Worm (Caenorhabditis elegans) whole organism, L3 larva: ENCODE data around the gene Y9C2UA.1.

Experiments used
- R02D3.7 ChIP-seq: fragments of 150-350 bp; optimal IDR thresholded peaks from 2 replicates; lab custom pipeline; 2014; ENCODE audit warnings: missing biosample characterization, missing genetic modification characterization
- ZK546.5 ChIP-seq: sonication (generic microtip); optimal IDR thresholded peaks from 2 replicates; lab custom pipeline; 2017; ENCODE audit warnings: missing biosample characterization, missing genetic modification characterization
- aly-2 ChIP-seq: fragments of 150-350 bp; optimal IDR thresholded peaks from 2 replicates; lab custom pipeline; 2014; ENCODE audit warnings: missing biosample characterization, missing genetic modification characterization
- ceh-16 ChIP-seq: sonication (generic microtip); optimal IDR thresholded peaks from 2 replicates; lab custom pipeline; 2017; ENCODE audit warnings: missing biosample characterization, missing genetic modification characterization
- ceh-28 ChIP-seq: fragments of 150-350 bp; optimal IDR thresholded peaks from 2 replicates; lab custom pipeline; 2014; ENCODE audit warnings: missing biosample characterization, missing genetic modification reagents, missing genetic modification characterization
- daf-12 ChIP-seq: fragments of 150-350 bp; optimal IDR thresholded peaks from 2 replicates; lab custom pipeline; 2014; ENCODE audit warnings: missing biosample characterization, missing genetic modification reagents, missing genetic modification characterization
- egl-27 ChIP-seq: sonication (generic microtip); optimal IDR thresholded peaks from 4 replicates; lab custom pipeline; 2017; ENCODE audit warnings: missing biosample characterization, missing genetic modification reagents, missing genetic modification characterization
- egl-5 ChIP-seq: fragments of 150-350 bp; optimal IDR thresholded peaks from 2 replicates; lab custom pipeline; 2017; ENCODE audit warnings: missing biosample characterization, missing genetic modification reagents, missing genetic modification characterization, inconsistent platforms
- elt-2 ChIP-seq: sonication (generic microtip); optimal IDR thresholded peaks from 2 replicates; lab custom pipeline; 2016; ENCODE audit warnings: missing genetic modification reagents, mild to moderate bottlenecking, missing genetic modification characterization, missing compliant biosample characterization
- elt-3 ChIP-seq, 3 experiments: fragments of 150-350 bp in 1 of 3; sonication (generic microtip) in 2 of 3; optimal IDR thresholded peaks; 2 replicates in 2 of 3; 4 replicates in 1 of 3; lab custom pipeline; 2014 to 2017; ENCODE audit warnings: missing biosample characterization in 3 of 3, missing genetic modification characterization in 3 of 3
- fkh-10 ChIP-seq: sonication (generic microtip); optimal IDR thresholded peaks from 2 replicates; lab custom pipeline; 2017; ENCODE audit warnings: missing biosample characterization, missing genetic modification reagents, missing genetic modification characterization
- fkh-2 ChIP-seq: fragments of 150-350 bp; optimal IDR thresholded peaks from 2 replicates; lab custom pipeline; 2014; ENCODE audit warnings: missing biosample characterization, missing genetic modification reagents, missing genetic modification characterization
- fos-1 ChIP-seq: fragments of 150-350 bp; optimal IDR thresholded peaks from 2 replicates; lab custom pipeline; 2014; ENCODE audit warnings: missing biosample characterization, missing genetic modification characterization
- lin-15B ChIP-seq: fragments of 150-350 bp; optimal IDR thresholded peaks from 2 replicates; lab custom pipeline; 2014; ENCODE audit warnings: missing biosample characterization, missing genetic modification characterization
- lin-39 ChIP-seq: fragments of 150-350 bp; optimal IDR thresholded peaks from 2 replicates; lab custom pipeline; 2018; ENCODE audit warnings: missing biosample characterization, missing genetic modification reagents, missing genetic modification characterization
- lsy-12 ChIP-seq: sonication (generic microtip); optimal IDR thresholded peaks from 2 replicates; lab custom pipeline; 2016; ENCODE audit warnings: mild to moderate bottlenecking, missing genetic modification characterization, missing compliant biosample characterization
- mdl-1 ChIP-seq: fragments of 150-350 bp; optimal IDR thresholded peaks from 2 replicates; lab custom pipeline; 2014; ENCODE audit warnings: missing biosample characterization, missing genetic modification characterization
- nhr-11 ChIP-seq: fragments of 150-350 bp; optimal IDR thresholded peaks from 2 replicates; lab custom pipeline; 2014; ENCODE audit warnings: missing biosample characterization, missing genetic modification characterization
- nhr-12 ChIP-seq: fragments of 150-350 bp; optimal IDR thresholded peaks from 2 replicates; lab custom pipeline; 2014; ENCODE audit warnings: missing biosample characterization, missing genetic modification characterization
- nhr-23 ChIP-seq: fragments of 150-350 bp; optimal IDR thresholded peaks from 2 replicates; lab custom pipeline; 2014; ENCODE audit warnings: missing biosample characterization, missing genetic modification reagents, missing genetic modification characterization
- nhr-237 ChIP-seq: fragments of 150-350 bp; optimal IDR thresholded peaks from 2 replicates; lab custom pipeline; 2014; ENCODE audit warnings: missing biosample characterization, missing genetic modification characterization
- nhr-25 ChIP-seq: sonication (generic microtip); optimal IDR thresholded peaks from 2 replicates; lab custom pipeline; 2017; ENCODE audit warnings: missing biosample characterization, missing genetic modification characterization
- nhr-67 ChIP-seq: fragments of 150-350 bp; optimal IDR thresholded peaks from 2 replicates; lab custom pipeline; 2014; ENCODE audit warnings: missing biosample characterization, missing genetic modification characterization
- pqm-1 ChIP-seq: fragments of 150-350 bp; optimal IDR thresholded peaks from 2 replicates; lab custom pipeline; 2017; ENCODE audit warnings: missing biosample characterization, missing genetic modification characterization, inconsistent platforms
- sea-2 ChIP-seq: fragments of 150-350 bp; sonication (generic microtip); optimal IDR thresholded peaks from 4 replicates; lab custom pipeline; 2014; ENCODE audit warnings: missing biosample characterization, missing genetic modification reagents, missing genetic modification characterization
- skn-1 ChIP-seq: fragments of 150-350 bp; optimal IDR thresholded peaks from 2 replicates; lab custom pipeline; 2014; ENCODE audit warnings: missing biosample characterization, missing genetic modification characterization
- snpc-4 ChIP-seq: fragments of 150-350 bp; optimal IDR thresholded peaks from 2 replicates; lab custom pipeline; 2014; ENCODE audit warnings: missing biosample characterization, missing genetic modification characterization
- tbx-2 ChIP-seq: sonication (generic microtip); optimal IDR thresholded peaks from 2 replicates; lab custom pipeline; 2016; ENCODE audit warnings: mild to moderate bottlenecking, missing genetic modification characterization, missing compliant biosample characterization
- unc-39 ChIP-seq: sonication (generic microtip); optimal IDR thresholded peaks from 4 replicates; lab custom pipeline; 2017; ENCODE audit warnings: missing biosample characterization, missing genetic modification characterization
- unc-62 ChIP-seq: fragments of 150-350 bp; sonication (generic microtip); optimal IDR thresholded peaks from 4 replicates; lab custom pipeline; 2014; ENCODE audit warnings: missing biosample characterization, missing genetic modification reagents, missing genetic modification characterization
- zag-1 ChIP-seq: fragments of 150-350 bp; optimal IDR thresholded peaks from 2 replicates; lab custom pipeline; 2014; ENCODE audit warnings: missing biosample characterization, missing genetic modification characterization
- ztf-11 ChIP-seq: fragments of 150-350 bp; optimal IDR thresholded peaks from 2 replicates; lab custom pipeline; 2014; ENCODE audit warnings: missing biosample characterization, missing genetic modification characterization
- ztf-4 ChIP-seq: fragments of 150-350 bp; optimal IDR thresholded peaks from 2 replicates; lab custom pipeline; 2014; ENCODE audit warnings: missing biosample characterization, missing genetic modification characterization

Y9C2UA.1 gene

DNA sequence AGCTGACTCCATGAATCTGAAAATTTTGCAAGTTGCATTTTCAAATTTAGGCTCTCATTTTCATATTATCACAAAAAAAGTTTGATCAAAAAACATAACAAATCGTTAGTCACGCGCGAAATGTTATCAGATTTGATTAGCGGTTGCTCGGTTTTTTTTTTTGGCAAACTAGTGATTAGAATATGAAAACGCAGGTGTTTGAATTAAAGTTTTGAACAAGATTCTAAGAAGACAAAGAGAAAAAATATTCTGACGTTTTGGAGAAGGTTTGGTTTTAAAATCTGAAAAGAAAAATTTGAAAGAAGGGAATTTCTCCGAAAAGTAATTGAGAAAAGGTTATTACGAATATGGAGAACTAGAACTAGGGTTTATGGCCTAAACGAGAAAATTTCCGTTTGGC is 4.9 kb downstream of the Y9C2UA.1 start:
- TF ChIP-seq tbx-2 (tag; lab: Kevin White, UChicago) (no peak), skn-1 (tag; lab: Kevin White, UChicago) (no peak), pqm-1 (tag; lab: Kevin White, UChicago) (no peak), sea-2 (GFP tag; lab: Kevin White, UChicago) (no peak), fkh-10 (GFP tag; lab: Kevin White, UChicago) (no peak), elt-2 (tag; lab: Kevin White, UChicago) (no peak), lin-39 (tag; lab: Kevin White, UChicago) (no peak), R02D3.7 (tag; lab: Kevin White, UChicago) (no peak), unc-62 (GFP tag; lab: Kevin White, UChicago) (no peak), nhr-237 (no peak), egl-27 (tag; lab: Kevin White, UChicago) (no peak), elt-3 (tag; optimal IDR thresholded peaks at IDR 0.05; lab: Kevin White, UChicago) (no peak), fkh-2 (tag; lab: Kevin White, UChicago) (no peak), nhr-67 (tag; lab: Kevin White, UChicago) (no peak), egl-5 (tag; lab: Kevin White, UChicago) (no peak)

DNA sequence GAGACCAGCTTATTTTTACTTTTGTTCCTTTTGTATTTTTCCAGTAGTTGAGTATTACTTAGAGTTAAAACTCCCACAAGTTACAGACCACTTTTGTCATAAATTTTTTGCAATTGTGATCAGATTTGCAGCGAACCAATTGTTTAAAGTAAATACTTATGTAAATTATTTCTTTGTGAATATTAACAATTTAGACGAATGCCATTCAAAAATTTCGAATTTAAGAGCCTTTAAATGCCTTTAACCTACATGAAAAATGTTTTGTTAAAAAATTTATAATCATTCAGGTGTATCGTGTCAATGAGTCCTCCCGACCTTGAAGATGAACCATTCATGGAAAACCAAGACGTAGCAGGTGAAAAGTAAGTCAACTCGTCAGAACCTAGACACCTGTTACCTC is 6.5 kb downstream of the Y9C2UA.1 start, which contains the start of gene W07A12.4:
TSS of gene W07A12.4 (plus strand) at position 301 of the 400 bp plus-strand sequence.
- TF ChIP-seq egl-27 (tag; lab: Kevin White, UChicago) = no peak
- no peak for TF ChIP-seq nhr-25 (tag; lab: Kevin White, UChicago)
- no peak for TF ChIP-seq unc-62 (GFP tag; lab: Kevin White, UChicago)
- TF ChIP-seq nhr-237 = no peak
- no peak for TF ChIP-seq ceh-28 (tag; lab: Kevin White, UChicago)
- no peak for TF ChIP-seq nhr-67 (tag; lab: Kevin White, UChicago)
- no peak for TF ChIP-seq mdl-1 (tag; lab: Kevin White, UChicago)
- no peak for TF ChIP-seq fkh-10 (GFP tag; lab: Kevin White, UChicago)
- no peak for TF ChIP-seq lsy-12 (tag; lab: Kevin White, UChicago)
- TF ChIP-seq ztf-11 = no peak

DNA sequence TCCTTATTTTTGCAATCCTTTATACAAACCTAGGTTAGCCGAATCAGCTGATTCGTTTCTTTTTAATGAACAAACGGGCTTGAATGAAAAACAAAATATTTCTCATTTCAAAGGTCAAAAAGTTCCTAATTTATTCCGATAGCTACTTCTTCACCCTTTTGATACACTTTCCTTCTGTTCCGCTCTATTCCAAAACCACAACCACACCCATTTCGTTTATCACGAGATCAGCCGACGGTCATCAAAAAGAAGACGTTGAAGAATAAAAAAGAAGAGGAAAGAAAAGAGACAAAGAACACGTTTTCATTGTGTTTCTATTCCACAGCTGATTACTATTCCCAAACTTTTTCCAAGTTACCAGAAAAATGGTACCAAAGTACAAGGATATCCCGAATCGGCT is 8.6 kb downstream of the Y9C2UA.1 start:
- no peak for TF ChIP-seq egl-5 (tag; lab: Kevin White, UChicago)
- TF ChIP-seq ztf-4 (tag; lab: Kevin White, UChicago) = no peak
- TF ChIP-seq unc-39 (tag; lab: Kevin White, UChicago) = no peak
- no peak for TF ChIP-seq daf-12 (tag; lab: Kevin White, UChicago)
- no peak for TF ChIP-seq elt-3 (tag; optimal IDR thresholded peaks at IDR 0.05; lab: Kevin White, UChicago)
- TF ChIP-seq snpc-4 = no peak
- TF ChIP-seq ZK546.5 (tag; lab: Kevin White, UChicago) = no peak
- TF ChIP-seq nhr-23 = no peak
- no peak for TF ChIP-seq ztf-11
- TF ChIP-seq nhr-12 = no peak
- no peak for TF ChIP-seq nhr-25 (tag; lab: Kevin White, UChicago)
- TF ChIP-seq aly-2 (tag; lab: Kevin White, UChicago) = no peak
- TF ChIP-seq skn-1 (tag; lab: Kevin White, UChicago) = no peak
- TF ChIP-seq egl-27 (tag; lab: Kevin White, UChicago) = no peak
- no peak for TF ChIP-seq unc-62 (GFP tag; lab: Kevin White, UChicago)

DNA sequence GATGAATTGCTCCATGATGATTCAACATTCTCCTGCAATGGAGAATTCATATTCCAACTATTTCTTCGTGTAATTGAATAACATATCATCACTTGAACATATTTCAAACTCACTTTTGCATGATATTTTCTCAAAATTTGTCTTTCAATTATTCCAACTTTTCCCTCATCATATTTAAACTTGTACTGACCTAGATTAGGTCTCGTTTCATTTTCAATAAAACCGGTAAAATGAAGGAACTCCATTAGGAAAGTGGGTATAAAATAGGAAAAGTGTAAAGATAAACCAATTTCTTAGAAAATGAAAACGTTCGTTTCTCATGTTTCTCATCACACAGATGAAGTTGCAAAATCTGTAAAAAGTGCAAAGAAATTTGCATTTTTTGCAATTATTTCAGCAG is 12.8 kb downstream of the Y9C2UA.1 start, which contains the start of gene col-78:
TSS of gene col-78 (plus strand) at position 301 of the 400 bp plus-strand sequence.
- TF ChIP-seq nhr-11 = no peak
- TF ChIP-seq fkh-2 (tag; lab: Kevin White, UChicago) = no peak
- no peak for TF ChIP-seq fos-1 (tag; lab: Kevin White, UChicago)
- TF ChIP-seq nhr-237 = no peak
- no peak for TF ChIP-seq nhr-25 (tag; lab: Kevin White, UChicago)
- no peak for TF ChIP-seq nhr-67 (tag; lab: Kevin White, UChicago)
- no peak for TF ChIP-seq ceh-16 (tag; lab: Kevin White, UChicago)
- no peak for TF ChIP-seq egl-27 (tag; lab: Kevin White, UChicago)
- TF ChIP-seq aly-2 (tag; lab: Kevin White, UChicago) = no peak
- no peak for TF ChIP-seq lin-15B (tag; lab: Kevin White, UChicago)
- no peak for TF ChIP-seq tbx-2 (tag; lab: Kevin White, UChicago)
- TF ChIP-seq zag-1 = no peak

DNA sequence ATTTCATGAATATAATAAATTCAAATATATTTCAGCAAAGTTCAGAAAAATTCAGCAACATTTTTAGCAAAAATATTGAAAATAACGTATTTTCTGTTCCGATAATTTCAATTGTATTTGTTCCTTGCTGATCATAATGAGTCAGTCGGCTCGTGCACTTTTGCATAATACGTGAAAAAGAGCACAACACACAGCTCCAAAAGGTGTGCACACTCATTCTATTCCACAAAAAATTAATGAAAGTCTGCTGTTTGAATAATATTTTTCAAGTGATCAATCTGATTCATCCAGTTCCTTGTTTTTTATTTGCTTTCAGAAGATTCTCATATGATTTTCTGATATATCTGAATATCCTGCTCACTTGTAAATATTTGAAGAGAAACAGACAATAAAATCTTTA is 14.9 kb downstream of the Y9C2UA.1 start:
- TF ChIP-seq pqm-1 (tag; lab: Kevin White, UChicago) (peak; percentile 12), aly-2 (tag; lab: Kevin White, UChicago) (no peak)
